Worm (Caenorhabditis elegans): Measurements from ENCODE around the gene ZC239.16.

DNA sequence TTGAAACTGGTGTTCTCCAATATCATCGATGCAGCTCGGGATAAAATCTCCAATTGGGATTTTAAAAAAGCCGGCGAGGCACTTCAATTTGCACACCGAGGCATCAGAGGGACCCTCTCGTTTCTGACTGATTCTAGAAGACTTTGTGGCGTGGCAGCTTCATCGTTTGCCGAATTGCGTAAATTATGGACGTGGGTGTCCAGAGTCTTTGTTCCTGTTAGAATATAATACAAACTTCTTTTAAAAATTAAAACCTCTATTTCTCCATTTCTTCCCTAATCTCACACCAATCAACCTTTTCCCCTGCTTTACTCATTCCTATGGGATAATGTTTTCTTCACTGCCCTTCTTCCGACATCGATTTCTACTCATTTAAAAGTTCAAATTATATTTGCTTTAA lies 14.8 kb downstream of the ZC239.16 start, which contains the start of gene ZC239.5:
- TF ChIP-seq jun-1 (tag; optimal IDR thresholded peaks at IDR 0.05) (no peak), snpc-4 (tag; optimal IDR thresholded peaks at IDR 0.05) (no peak), mdl-1 (tag; optimal IDR thresholded peaks at IDR 0.05) (no peak), egl-27 (tag; optimal IDR thresholded peaks at IDR 0.05) (no peak)

All from whole organism, L3 larva.